Fruit fly (Drosophila melanogaster): ENCODE results near the gene CG43390.

Gene CG43390

dm6 chr3L:11533704-11534319 is 45.9 kb downstream of the CG43390 start (continued):
- no peak for TF ChIP-seq her (GFP tag; optimal IDR thresholded peaks at IDR 0.05)
- TF ChIP-seq trh (GFP tag; optimal IDR thresholded peaks at IDR 0.05), result no peak
- peak; percentile 29 to 48 for TF ChIP-seq Pdp1 (GFP tag; optimal IDR thresholded peaks at IDR 0.05)
- TF ChIP-seq CG2120 (GFP tag; optimal IDR thresholded peaks at IDR 0.05), result peak; percentile 75
- TF ChIP-seq CG17359 (tag; optimal IDR thresholded peaks at IDR 0.05), result peak; percentile 43
- peak; percentile 44 for TF ChIP-seq odd (GFP tag; optimal IDR thresholded peaks at IDR 0.05)
- TF ChIP-seq ash1 (GFP tag; optimal IDR thresholded peaks at IDR 0.05), result no peak
- peak; percentile 68 for TF ChIP-seq CG17361 (GFP tag; IDR thresholded peaks at IDR 0.05)
- TF ChIP-seq Dp (GFP tag; optimal IDR thresholded peaks at IDR 0.05), result no peak
- no peak for TF ChIP-seq yki (optimal IDR thresholded peaks at IDR 0.05)
- peak; percentile 17 for TF ChIP-seq CG12391 (tag; optimal IDR thresholded peaks at IDR 0.05)
- TF ChIP-seq Hsf (GFP tag; optimal IDR thresholded peaks at IDR 0.05), result peak; percentile 37
- no peak for TF ChIP-seq Hmx (GFP tag; optimal IDR thresholded peaks at IDR 0.05)
- TF ChIP-seq ranshi (GFP tag; IDR thresholded peaks at IDR 0.05), result no peak
- TF ChIP-seq ftz-f1 (GFP tag; optimal IDR thresholded peaks at IDR 0.05), result peak; percentile 55
- TF ChIP-seq cas (GFP tag; IDR thresholded peaks at IDR 0.05), result no peak
- peak; percentile 49 for TF ChIP-seq Dad (GFP tag; optimal IDR thresholded peaks at IDR 0.05)
- peak; percentile 76 for TF ChIP-seq CG15269 (tag; optimal IDR thresholded peaks at IDR 0.05)
- TF ChIP-seq eyg (GFP tag; optimal IDR thresholded peaks at IDR 0.05), result no peak
- no peak for TF ChIP-seq CG1832 (GFP tag; optimal IDR thresholded peaks at IDR 0.05)
- TF ChIP-seq lab (GFP tag; optimal IDR thresholded peaks at IDR 0.05), result peak; percentile 56
- no peak for TF ChIP-seq ap (GFP tag; IDR thresholded peaks at IDR 0.05)
- peak; percentile 61 for TF ChIP-seq lilli (GFP tag; optimal IDR thresholded peaks at IDR 0.05)
- TF ChIP-seq CG4730 (GFP tag; IDR thresholded peaks at IDR 0.05), result no peak
- peak; percentile 22 for TF ChIP-seq CG9727 (GFP tag; optimal IDR thresholded peaks at IDR 0.05)
- 0 out of 3 replicates have a peak, but pooled peaks have one; percentile 16 for TF ChIP-seq so (GFP tag; IDR thresholded peaks at IDR 0.05)
- TF ChIP-seq az2 (GFP tag; optimal IDR thresholded peaks at IDR 0.05), result peak; percentile 8
- TF ChIP-seq kni (GFP tag; optimal IDR thresholded peaks at IDR 0.05), result no peak
- TF ChIP-seq peb (GFP tag; IDR thresholded peaks at IDR 0.05), result no peak
- no peak for TF ChIP-seq bigmax (GFP tag; optimal IDR thresholded peaks at IDR 0.05)
- TF ChIP-seq HLH3B (GFP tag; IDR thresholded peaks at IDR 0.05), result peak; percentile 40; the same call in 1 of the 2 replicates
- TF ChIP-seq pzg (GFP tag; optimal IDR thresholded peaks at IDR 0.05), result no peak
- no peak for TF ChIP-seq CG7987 (GFP tag; optimal IDR thresholded peaks at IDR 0.05)
- TF ChIP-seq grn (GFP tag; optimal IDR thresholded peaks at IDR 0.05), result no peak
- TF ChIP-seq NC2α (GFP tag; optimal IDR thresholded peaks at IDR 0.05), result peak; percentile 11
- TF ChIP-seq Doc2 (GFP tag; IDR thresholded peaks at IDR 0.05), result no peak
- no peak for TF ChIP-seq disco-r (GFP tag; optimal IDR thresholded peaks at IDR 0.05)
- TF ChIP-seq CG31224 (GFP tag; IDR thresholded peaks at IDR 0.05), result 0 out of 2 replicates have a peak, but pooled peaks have one; percentile 7
- no peak for TF ChIP-seq CG15073 (GFP tag; optimal IDR thresholded peaks at IDR 0.05)
- TF ChIP-seq Vsx1 (GFP tag; optimal IDR thresholded peaks at IDR 0.05), result peak; percentile 32
- peak; percentile 48 for TF ChIP-seq CG14014 (GFP tag; IDR thresholded peaks at IDR 0.05)
- no peak for TF ChIP-seq trem (tag; optimal IDR thresholded peaks at IDR 0.05)
- TF ChIP-seq CG3065 (GFP tag; optimal IDR thresholded peaks at IDR 0.05), result no peak
- no peak for TF ChIP-seq emc (GFP tag; optimal IDR thresholded peaks at IDR 0.05)
- no peak for TF ChIP-seq CG4282 (GFP tag; optimal IDR thresholded peaks at IDR 0.05)
- no peak for TF ChIP-seq CG9609 (GFP tag; optimal IDR thresholded peaks at IDR 0.05)
- no peak for TF ChIP-seq Dfd (GFP tag; optimal IDR thresholded peaks at IDR 0.05)
- TF ChIP-seq al (GFP tag; IDR thresholded peaks at IDR 0.05), result peak; percentile 50; the same call in 1 of the 2 replicates
- peak; percentile 54 for TF ChIP-seq Oli (tag; optimal IDR thresholded peaks at IDR 0.05)
- TF ChIP-seq Fer3 (tag; optimal IDR thresholded peaks at IDR 0.05), result peak; percentile 41
- no peak for TF ChIP-seq p53 (GFP tag; optimal IDR thresholded peaks at IDR 0.05)
